Fruit fly (Drosophila melanogaster) whole organism, embryonic: ENCODE results near the gene CG32313.

Experiments used
- Ada2b ChIP-seq: fragments of 200-800 bp; sonication (Bioruptor generic); IDR thresholded peaks from 2 replicates; pipeline ENCODE4 v1.3.6; 2022; ENCODE audit warnings: missing biosample characterization, missing genetic modification characterization
- Awh ChIP-seq: fragments of 200-800 bp; sonication (Bioruptor generic); IDR thresholded peaks from 2 replicates; pipeline ENCODE4, ENCODE4 v1.3.6; 2022; ENCODE audit warnings: missing biosample characterization, missing genetic modification characterization
- Bgb ChIP-seq: fragments of 200-800 bp; sonication (Bioruptor generic); IDR thresholded peaks from 2 replicates; pipeline ENCODE4 v1.3.6; 2022; ENCODE audit warnings: missing biosample characterization, missing genetic modification characterization; ENCODE audit not compliant: partially characterized antibody
- C15 ChIP-seq: fragments of 200-800 bp; sonication (Bioruptor generic); IDR thresholded peaks from 3 replicates; pipeline ENCODE4 v1.3.6; 2022; ENCODE audit warnings: missing biosample characterization, missing genetic modification characterization
- CG10209 ChIP-seq: fragments of 200-800 bp; sonication (Bioruptor generic); optimal IDR thresholded peaks from 3 replicates; lab custom pipeline; 2017; ENCODE audit warnings: missing biosample characterization, mild to moderate bottlenecking, missing genetic modification characterization, missing genetic modification reagents
- CG10321 ChIP-seq: fragments of 200-800 bp; sonication (Bioruptor generic); IDR thresholded peaks from 2 replicates; pipeline ENCODE4 v1.3.6; 2022; ENCODE audit warnings: missing biosample characterization, missing genetic modification characterization
- CG11504 ChIP-seq: fragments of 200-800 bp; sonication (Bioruptor generic); optimal IDR thresholded peaks from 3 replicates; lab custom pipeline; 2019; ENCODE audit warnings: missing biosample characterization, mild to moderate bottlenecking, missing genetic modification characterization, moderate library complexity
- CG13424 ChIP-seq: fragments of 200-800 bp; sonication (Bioruptor generic); optimal IDR thresholded peaks from 2 replicates; lab custom pipeline; 2019; ENCODE audit warnings: missing biosample characterization, mild to moderate bottlenecking, missing genetic modification characterization, moderate library complexity
- CG13894 ChIP-seq: fragments of 200-800 bp; sonication (Bioruptor generic); optimal IDR thresholded peaks from 3 replicates; lab custom pipeline; 2018; ENCODE audit warnings: missing biosample characterization, mild to moderate bottlenecking, missing genetic modification characterization, moderate library complexity
- CG1602 ChIP-seq: fragments of 200-800 bp; sonication (Bioruptor generic); optimal IDR thresholded peaks from 3 replicates; lab custom pipeline; 2016; ENCODE audit warnings: missing biosample characterization, missing genetic modification characterization
- CG16815 ChIP-seq: fragments of 200-800 bp; sonication (Bioruptor generic); optimal IDR thresholded peaks from 3 replicates; lab custom pipeline; 2017; ENCODE audit warnings: missing biosample characterization, mild to moderate bottlenecking, missing genetic modification characterization
- CG17829 ChIP-seq: fragments of 200-800 bp; optimal IDR thresholded peaks from 2 replicates; lab custom pipeline; 2019; ENCODE audit warnings: missing biosample characterization, mild to moderate bottlenecking, missing genetic modification characterization, moderate library complexity
- CG18599 ChIP-seq: fragments of 200-800 bp; sonication (Bioruptor generic); optimal IDR thresholded peaks from 3 replicates; lab custom pipeline; 2017; ENCODE audit warnings: missing biosample characterization, missing genetic modification characterization, mild to moderate bottlenecking, moderate library complexity, missing genetic modification reagents
- CG18619 ChIP-seq: fragments of 200-800 bp; sonication (Bioruptor generic); optimal IDR thresholded peaks from 3 replicates; lab custom pipeline; 2017; ENCODE audit warnings: missing biosample characterization, mild to moderate bottlenecking, missing genetic modification characterization
- CG2202 ChIP-seq: fragments of 200-800 bp; sonication (Bioruptor generic); optimal IDR thresholded peaks from 2 replicates; lab custom pipeline; 2018; ENCODE audit warnings: missing biosample characterization, mild to moderate bottlenecking, missing genetic modification characterization
- CG2875 ChIP-seq: fragments of 200-800 bp; sonication (Bioruptor generic); optimal IDR thresholded peaks from 2 replicates; lab custom pipeline; 2017; ENCODE audit warnings: missing biosample characterization, mild to moderate bottlenecking, missing genetic modification characterization, missing genetic modification reagents
- CG3065 ChIP-seq: fragments of 200-800 bp; sonication (Bioruptor generic); optimal IDR thresholded peaks from 2 replicates; lab custom pipeline; 2016; ENCODE audit warnings: missing biosample characterization, missing genetic modification characterization
- CG3847 ChIP-seq: fragments of 200-800 bp; sonication (Bioruptor generic); IDR thresholded peaks from 2 replicates; pipeline ENCODE4 v1.3.6; 2022; ENCODE audit warnings: missing biosample characterization, missing genetic modification characterization
- CG4730 ChIP-seq: fragments of 200-800 bp; sonication (Bioruptor generic); IDR thresholded peaks from 2 replicates; pipeline ENCODE4 v1.3.6; 2022; ENCODE audit warnings: missing biosample characterization, missing genetic modification characterization
- CG6813 ChIP-seq: fragments of 200-800 bp; sonication (Bioruptor generic); optimal IDR thresholded peaks from 2 replicates; lab custom pipeline; 2017; ENCODE audit warnings: missing biosample characterization, missing genetic modification characterization, mild to moderate bottlenecking, moderate library complexity, missing genetic modification reagents
- CG7963 ChIP-seq: fragments of 200-800 bp; sonication (Bioruptor generic); IDR thresholded peaks from 3 replicates; pipeline ENCODE4 v1.3.6; 2022; ENCODE audit warnings: missing biosample characterization, missing genetic modification characterization; ENCODE audit not compliant: partially characterized antibody
- CTCF ChIP-seq: fragments of 200-800 bp; sonication (Bioruptor generic); optimal IDR thresholded peaks from 2 replicates; lab custom pipeline; 2017; ENCODE audit warnings: missing biosample characterization, mild to moderate bottlenecking, missing genetic modification characterization, moderate library complexity
- Dfd ChIP-seq, 2 experiments: fragments of >200 bp; optimal IDR thresholded peaks; 2 replicates each; lab custom pipeline; 2017; ENCODE audit warnings: missing biosample characterization in 2 of 2, missing genetic modification characterization in 2 of 2
- E2f2 ChIP-seq: fragments of 200-800 bp; sonication (Bioruptor generic); IDR thresholded peaks from 2 replicates; pipeline ENCODE4 v1.3.6; 2022; ENCODE audit warnings: missing biosample characterization, missing genetic modification characterization
- HLH3B ChIP-seq: fragments of 200-800 bp; sonication (Bioruptor generic); IDR thresholded peaks from 2 replicates; pipeline ENCODE4 v1.3.6; 2022; ENCODE audit warnings: missing biosample characterization, missing genetic modification characterization
- HLH54F ChIP-seq: fragments of 200-800 bp; sonication (Bioruptor generic); optimal IDR thresholded peaks from 3 replicates; lab custom pipeline; 2016; ENCODE audit warnings: missing biosample characterization, missing genetic modification characterization
- Hr3 ChIP-seq: fragments of 200-800 bp; sonication (Bioruptor generic); optimal IDR thresholded peaks from 3 replicates; lab custom pipeline; 2016; ENCODE audit warnings: missing biosample characterization, missing genetic modification characterization
- Jarid2 ChIP-seq: fragments of 200-800 bp; sonication (Bioruptor generic); optimal IDR thresholded peaks from 3 replicates; lab custom pipeline; 2017; ENCODE audit warnings: mild to moderate bottlenecking, missing biosample characterization, missing genetic modification reagents, missing genetic modification characterization
- Mes4 ChIP-seq: fragments of 200-800 bp; sonication (Bioruptor generic); optimal IDR thresholded peaks from 2 replicates; lab custom pipeline; 2016; ENCODE audit warnings: missing biosample characterization, missing genetic modification characterization
- NFAT ChIP-seq: fragments of 200-800 bp; sonication (Bioruptor generic); IDR thresholded peaks from 2 replicates; pipeline ENCODE4 v1.3.6; 2022; ENCODE audit warnings: missing biosample characterization, missing genetic modification characterization
- Nf-YA ChIP-seq: fragments of 200-800 bp; sonication (Bioruptor generic); IDR thresholded peaks from 2 replicates; pipeline ENCODE4 v1.3.6; 2022; ENCODE audit warnings: missing biosample characterization, missing genetic modification characterization
- Side ChIP-seq: fragments of 200-800 bp; sonication (Bioruptor generic); optimal IDR thresholded peaks from 2 replicates; lab custom pipeline; 2016; ENCODE audit warnings: missing biosample characterization, missing genetic modification characterization
- Spps ChIP-seq: fragments of 200-800 bp; sonication (Bioruptor generic); optimal IDR thresholded peaks from 2 replicates; lab custom pipeline; 2018; ENCODE audit warnings: missing biosample characterization, mild to moderate bottlenecking, missing genetic modification characterization
- Tbp ChIP-seq: fragments of >200 bp; optimal IDR thresholded peaks from 2 replicates; lab custom pipeline; 2018; ENCODE audit warnings: missing biosample characterization, missing genetic modification characterization
- ash1 ChIP-seq: fragments of 200-800 bp; sonication (Bioruptor generic); optimal IDR thresholded peaks from 2 replicates; lab custom pipeline; 2018; ENCODE audit warnings: missing biosample characterization, mild to moderate bottlenecking, missing genetic modification characterization
- br ChIP-seq: fragments of >200 bp; optimal IDR thresholded peaks from 2 replicates; lab custom pipeline; 2017
- dati ChIP-seq: fragments of 200-800 bp; sonication (Bioruptor generic); IDR thresholded peaks from 2 replicates; pipeline ENCODE4 v1.3.6; 2022; ENCODE audit warnings: missing biosample characterization, missing genetic modification characterization
- gt ChIP-seq: fragments of 200-800 bp; sonication (Bioruptor generic); IDR thresholded peaks from 2 replicates; pipeline ENCODE4 v1.3.6; 2022; ENCODE audit warnings: missing biosample characterization, missing genetic modification characterization
- h ChIP-seq: fragments of >200 bp; optimal IDR thresholded peaks from 2 replicates; lab custom pipeline; 2017
- ham ChIP-seq: fragments of 200-800 bp; sonication (Bioruptor generic); IDR thresholded peaks from 2 replicates; pipeline ENCODE4 v1.3.6; 2022; ENCODE audit warnings: missing biosample characterization, missing genetic modification characterization
- hb ChIP-seq: fragments of 200-800 bp; sonication (Bioruptor generic); IDR thresholded peaks from 3 replicates; pipeline ENCODE4 v1.3.6; 2022; ENCODE audit warnings: missing biosample characterization, missing genetic modification characterization; ENCODE audit not compliant: partially characterized antibody
- luna ChIP-seq: fragments of 200-800 bp; sonication (Bioruptor generic); optimal IDR thresholded peaks from 2 replicates; lab custom pipeline; 2016; ENCODE audit warnings: missing biosample characterization, missing genetic modification characterization
- p53 ChIP-seq: fragments of 200-800 bp; sonication (Bioruptor generic); optimal IDR thresholded peaks from 2 replicates; lab custom pipeline; 2016; ENCODE audit warnings: missing biosample characterization, missing genetic modification characterization
- psq ChIP-seq: fragments of 200-800 bp; sonication (Bioruptor generic); optimal IDR thresholded peaks from 2 replicates; lab custom pipeline; 2017; ENCODE audit warnings: missing biosample characterization, missing genetic modification characterization
- repo ChIP-seq: fragments of 200-800 bp; sonication (Bioruptor generic); optimal IDR thresholded peaks from 2 replicates; lab custom pipeline; 2016; ENCODE audit warnings: missing biosample characterization, missing genetic modification characterization
- run ChIP-seq: fragments of 200-800 bp; sonication (Bioruptor generic); optimal IDR thresholded peaks from 3 replicates; lab custom pipeline; 2018; ENCODE audit warnings: missing biosample characterization, mild to moderate bottlenecking, missing genetic modification characterization
- scrt ChIP-seq: fragments of 200-800 bp; sonication (Bioruptor generic); optimal IDR thresholded peaks from 2 replicates; lab custom pipeline; 2018; ENCODE audit warnings: missing biosample characterization, mild to moderate bottlenecking, missing genetic modification characterization, moderate library complexity
- so ChIP-seq: fragments of 200-800 bp; sonication (Bioruptor generic); IDR thresholded peaks from 3 replicates; pipeline ENCODE4 v1.3.6; 2022; ENCODE audit warnings: missing biosample characterization, missing genetic modification characterization
- sug ChIP-seq: fragments of 200-800 bp; optimal IDR thresholded peaks from 2 replicates; lab custom pipeline; 2019; ENCODE audit warnings: missing biosample characterization, mild to moderate bottlenecking, missing genetic modification characterization, moderate library complexity
- trh ChIP-seq: fragments of 200-800 bp; sonication (Bioruptor generic); optimal IDR thresholded peaks from 2 replicates; lab custom pipeline; 2016; ENCODE audit warnings: missing biosample characterization, missing genetic modification characterization
- unc-4 ChIP-seq: fragments of 200-800 bp; sonication (Bioruptor generic); IDR thresholded peaks from 2 replicates; pipeline ENCODE4 v1.3.6; 2022; ENCODE audit warnings: missing biosample characterization, missing genetic modification characterization; ENCODE audit not compliant: partially characterized antibody
- vvl ChIP-seq: fragments of 200-800 bp; sonication (Bioruptor generic); IDR thresholded peaks from 2 replicates; pipeline ENCODE4 v1.3.6; 2022; ENCODE audit warnings: missing biosample characterization, missing genetic modification characterization

CG32313 gene

dm6 chr3L:1533699-1534431 is 11.7 kb downstream of the CG32313 start, which contains the start of gene Iml1 (continued):
- no peak for TF ChIP-seq Ada2b (GFP tag; lab: Robert Waterston, UW)
- no peak for TF ChIP-seq CG18619 (GFP tag; lab: Kevin White, UChicago)
- TF ChIP-seq CG13894 (tag; lab: Kevin White, UChicago): no peak
- no peak for TF ChIP-seq run
- no peak for TF ChIP-seq CG18599 (GFP tag; lab: Kevin White, UChicago)
- TF ChIP-seq E2f2 (GFP tag; lab: Robert Waterston, UW): no peak
- TF ChIP-seq Hr3: peak; percentile 26
- TF ChIP-seq Tbp (GFP tag; lab: Kevin White, UChicago): no peak
- no peak for TF ChIP-seq HLH3B (GFP tag; lab: Robert Waterston, UW)
- no peak for TF ChIP-seq hb (GFP tag; lab: Robert Waterston, UW)
- no peak for TF ChIP-seq CG10321 (GFP tag; lab: Robert Waterston, UW)
- TF ChIP-seq CG2202 (tag; lab: Kevin White, UChicago): no peak
- TF ChIP-seq p53 (GFP tag; lab: Kevin White, UChicago): no peak
- no peak for TF ChIP-seq CG6813
- no peak for TF ChIP-seq CG16815 (GFP tag; lab: Kevin White, UChicago)
- TF ChIP-seq CG1602: peak; percentile 12
- no peak for TF ChIP-seq luna (GFP tag; lab: Kevin White, UChicago)
- TF ChIP-seq Mes4 (GFP tag; lab: Kevin White, UChicago): no peak
- TF ChIP-seq CG4730 (GFP tag; lab: Robert Waterston, UW): no peak
- TF ChIP-seq CG2875 (GFP tag; lab: Kevin White, UChicago): no peak
- TF ChIP-seq so (GFP tag; lab: Robert Waterston, UW): no peak
- TF ChIP-seq CG3065 (GFP tag; lab: Kevin White, UChicago): no peak
- no peak for TF ChIP-seq Dfd (GFP tag; optimal IDR thresholded peaks at IDR 0.05; lab: Kevin White, UChicago)
- TF ChIP-seq HLH54F (GFP tag; lab: Kevin White, UChicago): peak; percentile 6
- no peak for TF ChIP-seq CG11504 (tag; lab: Kevin White, UChicago)
- TF ChIP-seq C15 (GFP tag; lab: Robert Waterston, UW): no peak
- no peak for TF ChIP-seq CG7963 (GFP tag; lab: Robert Waterston, UW)
- TF ChIP-seq Side (GFP tag; lab: Kevin White, UChicago): no peak
- TF ChIP-seq vvl (GFP tag; lab: Robert Waterston, UW): peak; percentile 70
- TF ChIP-seq ham: no peak
- no peak for TF ChIP-seq Nf-YA (GFP tag; lab: Robert Waterston, UW)
- TF ChIP-seq NFAT (GFP tag; lab: Robert Waterston, UW): peak; percentile 54
- no peak for TF ChIP-seq br (lab: Kevin White, UChicago)
- TF ChIP-seq unc-4 (GFP tag; lab: Robert Waterston, UW): no peak
- no peak for TF ChIP-seq CTCF (GFP tag; lab: Kevin White, UChicago)
- TF ChIP-seq CG13424: peak; percentile 30
- no peak for TF ChIP-seq sug (tag; lab: Kevin White, UChicago)
- no peak for TF ChIP-seq Awh
- TF ChIP-seq h (lab: Kevin White, UChicago): no peak
- no peak for TF ChIP-seq Bgb (GFP tag; lab: Robert Waterston, UW)
- TF ChIP-seq psq (GFP tag; lab: Kevin White, UChicago): peak; percentile 79
- no peak for TF ChIP-seq trh (GFP tag; lab: Kevin White, UChicago)
- TF ChIP-seq repo (GFP tag; lab: Kevin White, UChicago): no peak
- no peak for TF ChIP-seq CG10209 (GFP tag; lab: Kevin White, UChicago)
- no peak for TF ChIP-seq gt (GFP tag; lab: Robert Waterston, UW)
- peak; percentile 58 for TF ChIP-seq CG17829 (tag; lab: Kevin White, UChicago)
- TF ChIP-seq CG3847 (GFP tag; lab: Robert Waterston, UW): no peak
- TF ChIP-seq Jarid2: no peak
- no peak for TF ChIP-seq dati (GFP tag; lab: Robert Waterston, UW)
- no peak for TF ChIP-seq scrt
- TF ChIP-seq ash1: no peak
- TF ChIP-seq Spps (tag; lab: Kevin White, UChicago): no peak
